Fruit fly (Drosophila melanogaster) S2 (cell line): Measurements from ENCODE around the gene CG5194.
A peak's percentile ranks its signal among the peaks of the same experiment; 100 is the strongest.

ENCODE experiments used
- CG8478 ChIP-seq: fragments of >200 bp; optimal IDR thresholded peaks from 2 replicates; lab custom pipeline; 2018
- CTCF ChIP-seq, 2 experiments: fragments of >200 bp; optimal IDR thresholded peaks; 2 replicates each; lab custom pipeline; 2018

- TF ChIP-seq CG8478 (no peak), CTCF (optimal IDR thresholded peaks at IDR 0.05; lab: Kevin White, UChicago) (peak in 1 of 2 experiments; percentile 27)
These were observed 31.4 kb upstream of the CG5194 start, which contains the start of gene Doc1 for dm6 chr3L:9041042-9041477.
